Worm (Caenorhabditis elegans): ENCODE results near the gene kbp-4.
"Not testable (repeated sequence)": the region's sequence is repeated elsewhere in the genome, so short reads cannot be mapped to it uniquely, and the experiment has no call there.

Gene kbp-4

ce11 chrIII:1056989-1057687 is 23.6 kb upstream of the kbp-4 start:
- TF ChIP-seq ceh-48 (tag; optimal IDR thresholded peaks at IDR 0.05) = peak; percentile 18

- peak; percentile 66 for TF ChIP-seq ceh-48 (tag; optimal IDR thresholded peaks at IDR 0.05)
- TF ChIP-seq fax-1 (tag; optimal IDR thresholded peaks at IDR 0.05) = no peak
These were observed 22.6 kb upstream of the kbp-4 start for ce11 chrIII:1058074-1058473.

DNA sequence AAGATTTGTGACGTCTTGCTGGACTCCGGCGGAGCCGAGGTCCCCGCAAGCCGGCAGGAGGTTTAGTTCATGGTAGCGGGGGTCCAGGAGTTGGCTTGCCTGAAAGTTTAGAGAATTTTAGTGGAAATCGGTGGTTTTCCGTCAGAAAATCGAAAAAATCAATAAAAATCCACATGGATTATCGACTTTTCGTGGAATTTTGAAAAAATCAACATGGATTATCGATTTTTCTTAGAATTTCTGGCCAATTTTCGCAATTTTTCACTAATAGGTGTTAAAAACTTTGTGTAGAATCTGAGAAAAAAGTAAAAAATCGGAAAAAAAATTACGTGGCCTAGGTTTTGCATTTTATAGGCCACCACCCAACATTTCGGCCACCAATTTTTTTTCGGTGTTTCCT is 21.8 kb upstream of the kbp-4 start:
- TF ChIP-seq ceh-48 (tag; optimal IDR thresholded peaks at IDR 0.05) = peak; percentile 8
- no peak for TF ChIP-seq ceh-45 (GFP tag; IDR thresholded peaks at IDR 0.05)
- no peak for TF ChIP-seq ceh-34 (tag; optimal IDR thresholded peaks at IDR 0.05)

DNA sequence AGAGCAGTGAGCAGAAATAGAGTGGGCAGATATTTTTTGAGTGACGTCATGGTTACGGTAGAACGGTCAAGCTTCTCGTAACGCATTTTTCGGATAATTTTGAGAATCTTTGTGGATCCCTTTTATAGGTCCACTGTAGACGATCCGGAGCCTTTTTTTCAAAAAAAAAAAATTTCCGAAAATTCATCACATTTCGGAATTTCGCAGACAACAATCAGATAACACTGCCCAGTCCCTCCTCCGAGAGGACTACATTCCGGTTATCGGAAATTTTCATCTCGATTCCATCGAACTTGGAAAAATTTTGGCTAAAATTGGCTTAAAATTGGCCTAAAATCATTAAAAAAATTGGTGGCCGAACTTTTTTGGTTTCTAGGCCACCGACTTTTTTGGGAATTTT is 20.7 kb upstream of the kbp-4 start, which contains the start of gene BE0003N10.6:
BE0003N10.6 (minus strand) TSS at position 101 of the 400 bp plus-strand sequence.
- TF ChIP-seq hlh-6 (tag; optimal IDR thresholded peaks at IDR 0.05) (no peak), unc-55 (GFP tag; optimal IDR thresholded peaks at IDR 0.05) (no peak), fkh-6 (tag; optimal IDR thresholded peaks at IDR 0.05) (no peak), C08G9.2 (tag; optimal IDR thresholded peaks at IDR 0.05) (no peak), mec-3 (tag; optimal IDR thresholded peaks at IDR 0.05; ENCODE audit: borderline replicate concordance) (no peak), zip-5 (tag; optimal IDR thresholded peaks at IDR 0.05) (no peak), unc-3 (GFP tag; conservative IDR thresholded peaks at IDR 0.05) (no peak), unc-3 (tag; optimal IDR thresholded peaks at IDR 0.05) (no peak), gmeb-2 (tag; optimal IDR thresholded peaks at IDR 0.05) (no peak), tbx-7 (tag; optimal IDR thresholded peaks at IDR 0.05) (no peak), che-1 (tag; optimal IDR thresholded peaks at IDR 0.05) (no peak), ceh-34 (tag; optimal IDR thresholded peaks at IDR 0.05) (no peak), nhr-11 (tag; optimal IDR thresholded peaks at IDR 0.05) (no peak), unc-42 (tag; optimal IDR thresholded peaks at IDR 0.05) (no peak), ahr-1 (tag; optimal IDR thresholded peaks at IDR 0.05) (no peak), hlh-13 (GFP tag; optimal IDR thresholded peaks at IDR 0.05) (no peak), ceh-14 (tag; optimal IDR thresholded peaks at IDR 0.05) (no peak), pha-4 (tag; optimal IDR thresholded peaks at IDR 0.05) (no peak), C38D4.7 (GFP tag; optimal IDR thresholded peaks at IDR 0.05) (no peak)

- no peak for TF ChIP-seq Y22D7AL.16 (tag; optimal IDR thresholded peaks at IDR 0.05)
- TF ChIP-seq C08G9.2 (tag; optimal IDR thresholded peaks at IDR 0.05) = no peak
- TF ChIP-seq ceh-24 (tag; optimal IDR thresholded peaks at IDR 0.05) = no peak
- no peak for TF ChIP-seq F13H6.1 (tag; optimal IDR thresholded peaks at IDR 0.05)
- TF ChIP-seq sox-2 (GFP tag; IDR thresholded peaks at IDR 0.05) = no peak
- no peak for TF ChIP-seq hlh-15 (tag; optimal IDR thresholded peaks at IDR 0.05)
- no peak for TF ChIP-seq rnt-1 (tag; optimal IDR thresholded peaks at IDR 0.05)
- TF ChIP-seq nfya-1 (tag; optimal IDR thresholded peaks at IDR 0.05) = no peak
- TF ChIP-seq tbx-7 (tag; optimal IDR thresholded peaks at IDR 0.05) = no peak
- no peak for TF ChIP-seq lin-11 (tag; optimal IDR thresholded peaks at IDR 0.05)
- no peak for TF ChIP-seq hlh-6 (tag; optimal IDR thresholded peaks at IDR 0.05)
- TF ChIP-seq npax-4 (tag; optimal IDR thresholded peaks at IDR 0.05) = no peak
These were observed 6.5 kb upstream of the kbp-4 start for ce11 chrIII:1074152-1074551.

ce11 chrIII:1076383-1076782 is 4.3 kb upstream of the kbp-4 start, which contains the start of gene uaf-1:
TSS of gene uaf-1 (minus strand) at chrIII:1076555.
- TF ChIP-seq pros-1, C08G9.2, ceh-30 (tag; optimal IDR thresholded peaks at IDR 0.05): not testable (repeated sequence)
